Fruit fly (Drosophila melanogaster): ENCODE measurements around the gene Sil1.

- TF ChIP-seq CTCF (optimal IDR thresholded peaks at IDR 0.05) (no peak), CG8478 (optimal IDR thresholded peaks at IDR 0.05) (no peak)
These were observed 41.8 kb upstream of the Sil1 start, which contains the start of gene CG10513 for dm6 chr3R:25277112-25277511.
